Worm (Caenorhabditis elegans) whole organism, mixed stage, embryonic: ENCODE results near the gene nep-12.

ENCODE experiments used
- M03D4.4 ChIP-seq: sonication (generic microtip); optimal IDR thresholded peaks from 2 replicates; lab custom pipeline; 2017; ENCODE audit warnings: mild to moderate bottlenecking, missing genetic modification characterization, missing compliant biosample characterization
- bed-3 ChIP-seq: fragments of 200-800 bp; sonication (Bioruptor generic); optimal IDR thresholded peaks from 3 replicates; lab custom pipeline; 2018; ENCODE audit warnings: mild to moderate bottlenecking, missing genetic modification characterization, moderate library complexity, missing compliant biosample characterization
- ceh-39 ChIP-seq: fragments of 150-350 bp; optimal IDR thresholded peaks from 2 replicates; lab custom pipeline; 2014; ENCODE audit warnings: missing biosample characterization, missing genetic modification characterization
- ceh-83 ChIP-seq: fragments of 200-800 bp; sonication (Bioruptor generic); optimal IDR thresholded peaks from 2 replicates; lab custom pipeline; 2018; ENCODE audit warnings: mild to moderate bottlenecking, missing genetic modification characterization, missing compliant biosample characterization
- ces-1 ChIP-seq: fragments of 150-350 bp; optimal IDR thresholded peaks from 2 replicates; lab custom pipeline; 2014; ENCODE audit warnings: missing biosample characterization, missing genetic modification reagents, missing genetic modification characterization
- drap-1 ChIP-seq: fragments of 200-800 bp; sonication (Bioruptor generic); optimal IDR thresholded peaks from 3 replicates; lab custom pipeline; 2018; ENCODE audit warnings: mild to moderate bottlenecking, missing genetic modification characterization, missing compliant biosample characterization
- elt-1 ChIP-seq: sonication (generic microtip); optimal IDR thresholded peaks from 2 replicates; lab custom pipeline; 2017; ENCODE audit warnings: missing genetic modification characterization, mild to moderate bottlenecking, missing compliant biosample characterization, antibody characterized with exemption, moderate library complexity, borderline replicate concordance; ENCODE audit not compliant: insufficient read depth
- elt-3 ChIP-seq: fragments of 150-350 bp; optimal IDR thresholded peaks from 2 replicates; lab custom pipeline; 2014; ENCODE audit warnings: missing biosample characterization, missing genetic modification characterization
- ham-2 ChIP-seq: fragments of 200-800 bp; sonication (Bioruptor generic); optimal IDR thresholded peaks from 2 replicates; lab custom pipeline; 2018; ENCODE audit warnings: mild to moderate bottlenecking, missing genetic modification characterization, missing compliant biosample characterization
- hlh-1 ChIP-seq: fragments of 150-350 bp; optimal IDR thresholded peaks from 2 replicates; lab custom pipeline; 2014; ENCODE audit warnings: missing biosample characterization, missing genetic modification reagents, missing genetic modification characterization
- lin-13 ChIP-seq: fragments of 150-350 bp; optimal IDR thresholded peaks from 2 replicates; lab custom pipeline; 2014; ENCODE audit warnings: missing biosample characterization, missing genetic modification characterization
- lin-32 ChIP-seq: fragments of 200-800 bp; sonication (Bioruptor generic); optimal IDR thresholded peaks from 2 replicates; lab custom pipeline; 2018; ENCODE audit warnings: mild to moderate bottlenecking, missing genetic modification characterization, missing compliant biosample characterization
- lsy-2 ChIP-seq: fragments of 150-350 bp; optimal IDR thresholded peaks from 2 replicates; lab custom pipeline; 2014; ENCODE audit warnings: missing biosample characterization, missing genetic modification characterization
- mab-5 ChIP-seq: fragments of 150-350 bp; optimal IDR thresholded peaks from 2 replicates; lab custom pipeline; 2014; ENCODE audit warnings: missing biosample characterization, missing genetic modification characterization
- mls-2 ChIP-seq: sonication (generic microtip); optimal IDR thresholded peaks from 2 replicates; lab custom pipeline; 2016; ENCODE audit warnings: mild to moderate bottlenecking, missing genetic modification characterization, moderate library complexity, missing compliant biosample characterization
- nhr-12 ChIP-seq: fragments of 150-350 bp; optimal IDR thresholded peaks from 2 replicates; lab custom pipeline; 2014; ENCODE audit warnings: missing biosample characterization, missing genetic modification characterization
- nhr-2 ChIP-seq: fragments of 150-350 bp; optimal IDR thresholded peaks from 2 replicates; lab custom pipeline; 2014; ENCODE audit warnings: missing biosample characterization, missing genetic modification characterization
- nhr-237 ChIP-seq: fragments of 150-350 bp; optimal IDR thresholded peaks from 2 replicates; lab custom pipeline; 2014; ENCODE audit warnings: missing biosample characterization, missing genetic modification characterization
- nhr-28 ChIP-seq: fragments of 150-350 bp; optimal IDR thresholded peaks from 2 replicates; lab custom pipeline; 2014; ENCODE audit warnings: missing biosample characterization, missing genetic modification characterization
- nhr-76 ChIP-seq: sonication (generic microtip); optimal IDR thresholded peaks from 2 replicates; lab custom pipeline; 2017; ENCODE audit warnings: missing biosample characterization, missing genetic modification characterization
- pha-4 ChIP-seq: fragments of 150-350 bp; optimal IDR thresholded peaks from 2 replicates; lab custom pipeline; 2018; ENCODE audit warnings: missing biosample characterization, missing genetic modification reagents, missing genetic modification characterization
- sem-2 ChIP-seq: fragments of 200-800 bp; sonication (Bioruptor generic); optimal IDR thresholded peaks from 2 replicates; lab custom pipeline; 2018; ENCODE audit warnings: mild to moderate bottlenecking, missing genetic modification characterization, missing compliant biosample characterization
- snpc-4 ChIP-seq: fragments of 150-350 bp; optimal IDR thresholded peaks from 2 replicates; lab custom pipeline; 2014; ENCODE audit warnings: missing biosample characterization, missing genetic modification characterization
- sptf-1 ChIP-seq: sonication (generic microtip); optimal IDR thresholded peaks from 2 replicates; lab custom pipeline; 2017; ENCODE audit warnings: mild to moderate bottlenecking, missing genetic modification characterization, moderate library complexity, missing compliant biosample characterization
- tbx-8 ChIP-seq: fragments of 200-800 bp; sonication (Bioruptor generic); optimal IDR thresholded peaks from 2 replicates; lab custom pipeline; 2018; ENCODE audit warnings: mild to moderate bottlenecking, missing genetic modification characterization, moderate library complexity, missing compliant biosample characterization
- unc-120 ChIP-seq: sonication (generic microtip); optimal IDR thresholded peaks from 2 replicates; lab custom pipeline; 2017; ENCODE audit warnings: missing genetic modification characterization, missing compliant biosample characterization; ENCODE audit not compliant: poor library complexity, severe bottlenecking
- unc-39 ChIP-seq: fragments of 150-350 bp; optimal IDR thresholded peaks from 2 replicates; lab custom pipeline; 2014; ENCODE audit warnings: missing biosample characterization, missing genetic modification characterization
- zip-8 ChIP-seq: fragments of 150-350 bp; optimal IDR thresholded peaks from 2 replicates; lab custom pipeline; 2014; ENCODE audit warnings: missing biosample characterization, missing genetic modification characterization
- ztf-11 ChIP-seq: fragments of 150-350 bp; optimal IDR thresholded peaks from 2 replicates; lab custom pipeline; 2014; ENCODE audit warnings: missing biosample characterization, missing genetic modification characterization

The nep-12 gene

DNA sequence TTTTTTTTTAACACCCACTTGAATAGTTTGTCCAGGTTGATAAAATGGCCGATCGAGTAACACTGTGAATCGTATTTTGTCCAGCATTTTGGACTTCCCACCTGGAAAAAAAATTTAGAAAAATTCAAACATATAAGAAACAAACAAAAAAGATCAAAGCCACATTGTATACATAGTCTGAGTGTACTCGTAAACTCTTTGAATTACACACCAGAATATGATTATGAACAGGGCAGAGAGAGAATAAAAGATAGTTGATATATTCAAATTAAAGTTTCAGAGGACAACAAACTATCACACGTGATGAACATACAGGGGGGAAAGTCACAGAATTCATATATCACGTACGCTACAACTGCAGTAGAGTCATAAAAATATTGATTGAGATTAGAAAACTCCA, 18.1 kb downstream of the nep-12 start, which contains the start of gene ttm-2:
Gene ttm-2 (minus strand): TSS at position 101 of the 400 bp plus-strand sequence.
- TF ChIP-seq lin-13 (tag; lab: Kevin White, UChicago) (no peak), bed-3 (no peak), elt-3 (tag; lab: Kevin White, UChicago) (no peak), hlh-1 (tag; lab: Kevin White, UChicago) (no peak), tbx-8 (GFP tag; lab: Kevin White, UChicago) (no peak), lsy-2 (tag; lab: Kevin White, UChicago) (no peak), mab-5 (tag; lab: Kevin White, UChicago) (no peak), nhr-237 (tag; lab: Kevin White, UChicago) (no peak), sptf-1 (tag; lab: Kevin White, UChicago) (no peak)

- TF ChIP-seq unc-39 (no peak), ztf-11 (tag; lab: Kevin White, UChicago) (no peak), elt-1 (no peak), nhr-237 (tag; lab: Kevin White, UChicago) (no peak), nhr-28 (tag; lab: Kevin White, UChicago) (no peak), sem-2 (GFP tag; lab: Kevin White, UChicago) (no peak), nhr-12 (tag; lab: Kevin White, UChicago) (no peak), bed-3 (no peak), lin-32 (GFP tag; lab: Kevin White, UChicago) (no peak), lin-13 (tag; lab: Kevin White, UChicago) (no peak), nhr-76 (tag; lab: Kevin White, UChicago) (no peak), lsy-2 (tag; lab: Kevin White, UChicago) (no peak), ham-2 (GFP tag; lab: Kevin White, UChicago) (no peak), tbx-8 (GFP tag; lab: Kevin White, UChicago) (no peak), hlh-1 (tag; lab: Kevin White, UChicago) (no peak), pha-4 (no peak), snpc-4 (tag; lab: Kevin White, UChicago) (no peak), zip-8 (no peak)
These were observed 21.6 kb downstream of the nep-12 start, which contains the start of gene F26G1.2 for ce11 chrII:4762574-4763285. Gene F26G1.2 (plus strand): TSS chrII:4763081.

DNA sequence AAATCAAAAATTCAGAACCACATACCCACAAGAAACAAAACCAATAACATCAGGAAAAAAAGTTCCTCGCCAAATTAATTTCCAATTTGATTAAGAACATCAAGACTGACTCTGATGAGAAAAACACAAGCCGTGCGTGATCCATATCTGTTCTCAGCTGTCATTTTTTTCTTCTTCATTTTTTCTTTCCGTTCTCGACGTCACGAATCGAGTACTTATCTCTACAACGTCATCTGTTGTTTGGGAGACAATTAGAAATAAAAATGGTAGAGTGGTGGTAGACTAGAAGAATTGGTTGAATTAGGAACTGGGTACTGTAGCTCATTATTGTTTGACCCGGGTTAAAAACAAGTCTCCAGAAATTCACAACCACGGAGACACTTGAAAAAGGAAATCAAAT, 23.3 kb downstream of the nep-12 start:
- no peak for TF ChIP-seq elt-3 (tag; lab: Kevin White, UChicago)
- no peak for TF ChIP-seq sptf-1 (tag; lab: Kevin White, UChicago)
- no peak for TF ChIP-seq nhr-76 (tag; lab: Kevin White, UChicago)
- TF ChIP-seq bed-3: no peak
- no peak for TF ChIP-seq ces-1 (GFP tag; lab: Kevin White, UChicago)
- no peak for TF ChIP-seq unc-39
- no peak for TF ChIP-seq nhr-2 (tag; lab: Kevin White, UChicago)
- TF ChIP-seq M03D4.4: no peak
- no peak for TF ChIP-seq ceh-39 (tag; lab: Kevin White, UChicago)
- TF ChIP-seq drap-1: no peak
- TF ChIP-seq nhr-12 (tag; lab: Kevin White, UChicago): no peak
- TF ChIP-seq zip-8: no peak
- TF ChIP-seq mls-2 (tag; lab: Kevin White, UChicago): no peak

DNA sequence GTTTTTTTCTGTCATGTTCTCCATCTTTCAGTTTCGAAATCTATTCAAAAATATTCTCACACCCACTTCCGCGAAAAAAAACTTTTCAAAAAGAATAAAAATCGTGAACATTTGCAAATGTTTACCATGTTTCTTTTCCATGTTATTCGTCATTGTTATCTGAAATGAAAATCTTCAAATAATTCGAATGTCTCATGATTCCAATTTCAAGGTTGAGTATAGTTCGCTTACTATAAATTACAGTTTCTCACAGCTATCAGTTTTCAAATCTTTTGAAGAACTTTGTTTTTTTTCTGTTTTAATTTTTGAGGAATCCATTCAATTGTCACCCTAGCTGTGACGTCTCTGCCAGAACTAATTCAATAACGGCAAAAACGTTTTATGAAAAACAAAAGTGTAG, 24.5 kb downstream of the nep-12 start:
- TF ChIP-seq ces-1 (GFP tag; lab: Kevin White, UChicago) (no peak), nhr-2 (tag; lab: Kevin White, UChicago) (no peak), elt-3 (tag; lab: Kevin White, UChicago) (no peak), lsy-2 (tag; lab: Kevin White, UChicago) (no peak), sptf-1 (tag; lab: Kevin White, UChicago) (no peak), nhr-237 (tag; lab: Kevin White, UChicago) (no peak), mab-5 (tag; lab: Kevin White, UChicago) (no peak), M03D4.4 (no peak), snpc-4 (tag; lab: Kevin White, UChicago) (no peak), ztf-11 (tag; lab: Kevin White, UChicago) (no peak), pha-4 (no peak), hlh-1 (tag; lab: Kevin White, UChicago) (no peak), lin-32 (GFP tag; lab: Kevin White, UChicago) (no peak)

- no peak for TF ChIP-seq ceh-83 (GFP tag; lab: Kevin White, UChicago)
- no peak for TF ChIP-seq ces-1 (GFP tag; lab: Kevin White, UChicago)
- no peak for TF ChIP-seq lsy-2 (tag; lab: Kevin White, UChicago)
- TF ChIP-seq unc-120: no peak
- TF ChIP-seq nhr-237 (tag; lab: Kevin White, UChicago): no peak
- TF ChIP-seq bed-3: no peak
- TF ChIP-seq nhr-2 (tag; lab: Kevin White, UChicago): no peak
- no peak for TF ChIP-seq mls-2 (tag; lab: Kevin White, UChicago)
- TF ChIP-seq snpc-4 (tag; lab: Kevin White, UChicago): no peak
These were observed 25.9 kb downstream of the nep-12 start, which contains the start of gene F26G1.3 for ce11 chrII:4758462-4758861. Gene F26G1.3 (plus strand): TSS chrII:4758762.
